Fruit fly (Drosophila melanogaster) Kc167 (cell line): ENCODE data around the gene Doa.

Experiments
- Myc ChIP-seq: fragments of >200 bp; optimal IDR thresholded peaks from 2 replicates; lab custom pipeline; 2017; ENCODE audit warnings: missing external identifiers
- Sin3A ChIP-seq: fragments of >200 bp; optimal IDR thresholded peaks from 2 replicates; lab custom pipeline; 2018; ENCODE audit warnings: missing external identifiers
- h ChIP-seq: fragments of >200 bp; optimal IDR thresholded peaks from 3 replicates; lab custom pipeline; 2018; ENCODE audit warnings: missing external identifiers
- insv ChIP-seq: fragments of >200 bp; optimal IDR thresholded peaks from 3 replicates; lab custom pipeline; 2018; ENCODE audit warnings: missing external identifiers
- psq ChIP-seq: fragments of >200 bp; optimal IDR thresholded peaks from 2 replicates; lab custom pipeline; 2017; ENCODE audit warnings: missing external identifiers
- ttk ChIP-seq: sonication (Bioruptor generic); optimal IDR thresholded peaks from 2 replicates; lab custom pipeline; 2017; ENCODE audit warnings: missing external identifiers

DNA sequence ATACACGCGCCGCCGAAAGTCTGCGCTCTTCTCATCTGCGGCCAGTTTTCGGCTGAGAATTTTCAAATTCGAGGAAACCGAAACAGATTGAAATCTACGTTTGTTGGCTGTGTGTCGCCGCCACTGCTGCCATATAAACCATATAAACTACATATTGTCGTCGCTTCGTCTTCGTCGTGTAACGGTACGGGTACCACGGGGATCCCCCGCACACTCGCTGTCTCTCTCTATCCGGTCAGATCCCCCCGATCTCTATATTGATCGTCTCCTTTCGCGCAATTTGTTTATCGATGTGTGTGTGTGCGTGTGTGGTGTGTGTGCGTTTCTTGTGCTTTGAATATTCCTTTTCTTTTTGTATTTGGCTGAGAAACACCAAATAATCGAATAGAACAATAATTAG is 15.5 kb downstream of the Doa start:
- TF ChIP-seq Sin3A (no peak), Myc (no peak), h (lab: Kevin White, UChicago) (no peak), insv (lab: Kevin White, UChicago) (no peak), psq (lab: Kevin White, UChicago) (no peak), ttk (lab: Kevin White, UChicago) (no peak)
